Worm (Caenorhabditis elegans): ENCODE data around the gene uggt-1.
A peak's percentile ranks its signal among the peaks of the same experiment; 100 is the strongest.

Gene uggt-1

ce11 chrX:7547696-7548095 is 46.9 kb upstream of the uggt-1 start:
- TF ChIP-seq madf-10 (tag; optimal IDR thresholded peaks at IDR 0.05) (no peak), fkh-3 (tag; optimal IDR thresholded peaks at IDR 0.05) (no peak), zfh-2 (GFP tag; conservative IDR thresholded peaks at IDR 0.05) (peak; percentile 82), F37B4.10 (GFP tag; IDR thresholded peaks at IDR 0.05) (no peak), Y53G8AR.9 (GFP tag; conservative IDR thresholded peaks at IDR 0.05) (0 out of 2 replicates have a peak, but pooled peaks have one; percentile 46), egrh-3 (GFP tag; IDR thresholded peaks at IDR 0.05) (peak; percentile 60; the same call in 1 of the 2 replicates)

ce11 chrX:7546509-7546908 is 45.7 kb upstream of the uggt-1 start, which contains the start of gene col-174:
TSS of gene col-174 (plus strand) at chrX:7546809.
- TF ChIP-seq lin-40 (tag; optimal IDR thresholded peaks at IDR 0.05) (no peak), dpff-1 (tag; optimal IDR thresholded peaks at IDR 0.05) (no peak), aptf-2 (GFP tag; conservative IDR thresholded peaks at IDR 0.05) (no peak), repo-1 (tag; optimal IDR thresholded peaks at IDR 0.05) (no peak)

ce11 chrX:7541078-7541477 is 40.3 kb upstream of the uggt-1 start:
- no peak for TF ChIP-seq nhr-90 (tag; optimal IDR thresholded peaks at IDR 0.05)
- TF ChIP-seq F23B12.7 (tag; optimal IDR thresholded peaks at IDR 0.05; ENCODE audit: insufficient read depth) = no peak
- TF ChIP-seq atf-7 (tag; optimal IDR thresholded peaks at IDR 0.05) = no peak
- TF ChIP-seq nfya-2 (GFP tag; IDR thresholded peaks at IDR 0.05) = no peak
- no peak for TF ChIP-seq D2030.7 (GFP tag; IDR thresholded peaks at IDR 0.05)
- no peak for TF ChIP-seq K12H6.12 (tag; optimal IDR thresholded peaks at IDR 0.05)
- TF ChIP-seq B0035.1 (tag; optimal IDR thresholded peaks at IDR 0.05) = no peak
- no peak for TF ChIP-seq ztf-28 (GFP tag; IDR thresholded peaks at IDR 0.05)
- no peak for TF ChIP-seq hlh-26 (GFP tag; conservative IDR thresholded peaks at IDR 0.05)
- no peak for TF ChIP-seq F39B2.1 (GFP tag; IDR thresholded peaks at IDR 0.05)
- no peak for TF ChIP-seq ztf-18 (tag; optimal IDR thresholded peaks at IDR 0.05)
- no peak for TF ChIP-seq madf-8 (GFP tag; conservative IDR thresholded peaks at IDR 0.05)
- no peak for TF ChIP-seq madf-6 (GFP tag; IDR thresholded peaks at IDR 0.05)
- TF ChIP-seq lin-54 (GFP tag; optimal IDR thresholded peaks at IDR 0.05) = no peak
- no peak for TF ChIP-seq Y79H2A.3 (GFP tag; conservative IDR thresholded peaks at IDR 0.05)

ce11 chrX:7540033-7540432 is 39.3 kb upstream of the uggt-1 start, which contains the start of gene glb-16:
TSS of gene glb-16 (minus strand) at chrX:7540133.
- no peak for TF ChIP-seq let-607 (tag; optimal IDR thresholded peaks at IDR 0.05)
- TF ChIP-seq F10E7.11 (tag; optimal IDR thresholded peaks at IDR 0.05) = no peak
- TF ChIP-seq cebp-1 (GFP tag; IDR thresholded peaks at IDR 0.05) = no peak
- TF ChIP-seq cebp-1 (tag; optimal IDR thresholded peaks at IDR 0.05) = no peak
- TF ChIP-seq F23B12.7 (tag; optimal IDR thresholded peaks at IDR 0.05; ENCODE audit: insufficient read depth) = no peak
- no peak for TF ChIP-seq die-1 (tag; optimal IDR thresholded peaks at IDR 0.05)
- TF ChIP-seq repo-1 (tag; optimal IDR thresholded peaks at IDR 0.05) = no peak
- TF ChIP-seq lin-54 (GFP tag; optimal IDR thresholded peaks at IDR 0.05) = no peak
- TF ChIP-seq hlh-12 (tag; optimal IDR thresholded peaks at IDR 0.05) = no peak
- TF ChIP-seq mxl-1 (tag; optimal IDR thresholded peaks at IDR 0.05) = no peak
- TF ChIP-seq ztf-28 (GFP tag; IDR thresholded peaks at IDR 0.05) = no peak
- TF ChIP-seq attf-6 (GFP tag; IDR thresholded peaks at IDR 0.05) = no peak
- TF ChIP-seq B0035.1 (tag; optimal IDR thresholded peaks at IDR 0.05) = no peak
- no peak for TF ChIP-seq dpff-1 (tag; optimal IDR thresholded peaks at IDR 0.05)

Measured in whole organism, young adult.